Fruit fly (Drosophila melanogaster) whole organism, embryonic: Measurements from ENCODE around the gene pigs.

Experiments used
- CG11560 ChIP-seq: fragments of 200-800 bp; sonication (Bioruptor generic); IDR thresholded peaks from 3 replicates; pipeline ENCODE4 v1.3.6; 2022; ENCODE audit warnings: missing biosample characterization, missing genetic modification characterization
- CG12299 ChIP-seq: fragments of 200-800 bp; sonication (Bioruptor generic); optimal IDR thresholded peaks from 2 replicates; lab custom pipeline; 2018; ENCODE audit warnings: missing biosample characterization, mild to moderate bottlenecking, missing genetic modification characterization
- CG13775 ChIP-seq: fragments of 200-800 bp; sonication (Bioruptor generic); optimal IDR thresholded peaks from 3 replicates; lab custom pipeline; 2017; ENCODE audit warnings: missing biosample characterization, mild to moderate bottlenecking, missing genetic modification characterization
- CG14050 ChIP-seq: fragments of 200-800 bp; sonication (Bioruptor generic); IDR thresholded peaks from 3 replicates; pipeline ENCODE4 v1.3.6; 2022; ENCODE audit warnings: missing biosample characterization, missing genetic modification characterization
- CG14441 ChIP-seq: fragments of 200-800 bp; sonication (Bioruptor generic); IDR thresholded peaks from 2 replicates; pipeline ENCODE4 v1.3.6; 2022; ENCODE audit warnings: missing biosample characterization, missing genetic modification characterization
- CG16813 ChIP-seq: fragments of 200-800 bp; sonication (Bioruptor generic); IDR thresholded peaks from 3 replicates; pipeline ENCODE4 v1.3.6; 2022; ENCODE audit warnings: missing biosample characterization, missing genetic modification characterization; ENCODE audit not compliant: partially characterized antibody
- CG17328 ChIP-seq: fragments of 200-800 bp; sonication (Bioruptor generic); IDR thresholded peaks from 2 replicates; pipeline ENCODE4 v1.3.6; 2022; ENCODE audit warnings: missing biosample characterization, missing genetic modification characterization
- CG18619 ChIP-seq: fragments of 200-800 bp; sonication (Bioruptor generic); optimal IDR thresholded peaks from 3 replicates; lab custom pipeline; 2017; ENCODE audit warnings: missing biosample characterization, mild to moderate bottlenecking, missing genetic modification characterization
- CG32772 ChIP-seq: fragments of 200-800 bp; sonication (Bioruptor generic); IDR thresholded peaks from 2 replicates; pipeline ENCODE4 v1.3.6; 2022; ENCODE audit warnings: missing biosample characterization, missing genetic modification characterization
- CG34376 ChIP-seq: fragments of 200-800 bp; sonication (Bioruptor generic); optimal IDR thresholded peaks from 2 replicates; lab custom pipeline; 2018; ENCODE audit warnings: missing biosample characterization, mild to moderate bottlenecking, missing genetic modification characterization
- CG3838 ChIP-seq: fragments of 200-800 bp; sonication (Bioruptor generic); optimal IDR thresholded peaks from 3 replicates; lab custom pipeline; 2016; ENCODE audit warnings: missing biosample characterization, missing genetic modification characterization
- CG3995 ChIP-seq: fragments of 200-800 bp; sonication (Bioruptor generic); optimal IDR thresholded peaks from 3 replicates; lab custom pipeline; 2016; ENCODE audit warnings: missing biosample characterization, missing genetic modification characterization
- CG4328 ChIP-seq: fragments of 200-800 bp; sonication (Bioruptor generic); optimal IDR thresholded peaks from 3 replicates; lab custom pipeline; 2017; ENCODE audit warnings: missing biosample characterization, missing genetic modification reagents, missing genetic modification characterization
- CG7786 ChIP-seq: fragments of 200-800 bp; sonication (Bioruptor generic); optimal IDR thresholded peaks from 2 replicates; lab custom pipeline; 2016; ENCODE audit warnings: missing biosample characterization, missing genetic modification characterization
- CG8478 ChIP-seq: fragments of >200 bp; optimal IDR thresholded peaks from 2 replicates; lab custom pipeline; 2018
- CHES-1-like ChIP-seq: fragments of 200-800 bp; sonication (Bioruptor generic); optimal IDR thresholded peaks from 2 replicates; lab custom pipeline; 2016; ENCODE audit warnings: missing biosample characterization, missing genetic modification characterization
- Chrac-16 ChIP-seq: fragments of 200-800 bp; sonication (Bioruptor generic); optimal IDR thresholded peaks from 3 replicates; lab custom pipeline; 2016; ENCODE audit warnings: missing biosample characterization, missing genetic modification characterization
- CrebB ChIP-seq: fragments of 200-800 bp; sonication (Bioruptor generic); optimal IDR thresholded peaks from 3 replicates; lab custom pipeline; 2018; ENCODE audit warnings: missing biosample characterization, mild to moderate bottlenecking, missing genetic modification characterization
- Dll ChIP-seq: fragments of 200-800 bp; sonication (Bioruptor generic); IDR thresholded peaks from 4 replicates; pipeline ENCODE4 v1.3.6; 2022; ENCODE audit warnings: missing biosample characterization, missing genetic modification characterization; ENCODE audit not compliant: partially characterized antibody
- Dp ChIP-seq: fragments of 200-800 bp; sonication (Bioruptor generic); optimal IDR thresholded peaks from 2 replicates; lab custom pipeline; 2018; ENCODE audit warnings: missing biosample characterization, mild to moderate bottlenecking, missing genetic modification characterization, moderate library complexity
- Dref ChIP-seq: fragments of 200-800 bp; sonication (Bioruptor generic); IDR thresholded peaks from 2 replicates; pipeline ENCODE4 v1.3.6; 2022; ENCODE audit warnings: missing biosample characterization, missing genetic modification characterization
- Hand ChIP-seq: fragments of 200-800 bp; sonication (Bioruptor generic); optimal IDR thresholded peaks from 2 replicates; lab custom pipeline; 2017; ENCODE audit warnings: mild to moderate bottlenecking, missing biosample characterization, missing genetic modification reagents, missing genetic modification characterization
- Hr51 ChIP-seq, 2 experiments: fragments of 200-800 bp; sonication (Bioruptor generic); optimal IDR thresholded peaks; 2 replicates in 1 of 2; 3 replicates in 1 of 2; lab custom pipeline; 2016 to 2018; ENCODE audit warnings: missing biosample characterization in 2 of 2, missing genetic modification characterization in 2 of 2, mild to moderate bottlenecking in 1 of 2, moderate library complexity in 1 of 2
- Ravus ChIP-seq: fragments of 200-800 bp; sonication (Bioruptor generic); IDR thresholded peaks from 2 replicates; pipeline ENCODE4 v1.3.6; 2022; ENCODE audit warnings: missing biosample characterization, missing genetic modification characterization
- Xbp1 ChIP-seq: fragments of 200-800 bp; sonication (Bioruptor generic); optimal IDR thresholded peaks from 3 replicates; lab custom pipeline; 2016; ENCODE audit warnings: missing biosample characterization, mild to moderate bottlenecking, missing genetic modification characterization
- ab ChIP-seq: fragments of 200-800 bp; sonication (Bioruptor generic); optimal IDR thresholded peaks from 2 replicates; lab custom pipeline; 2016; ENCODE audit warnings: missing biosample characterization, missing genetic modification characterization
- ato ChIP-seq: fragments of 200-800 bp; sonication (Bioruptor generic); IDR thresholded peaks from 2 replicates; pipeline ENCODE4 v1.3.6; 2022; ENCODE audit warnings: missing biosample characterization, missing genetic modification characterization; ENCODE audit not compliant: partially characterized antibody
- bbx ChIP-seq: fragments of 200-800 bp; sonication (Bioruptor generic); IDR thresholded peaks from 2 replicates; pipeline ENCODE4 v1.3.6; 2022; ENCODE audit warnings: missing biosample characterization, missing genetic modification characterization; ENCODE audit not compliant: partially characterized antibody
- bigmax ChIP-seq: fragments of 200-800 bp; sonication (Bioruptor generic); optimal IDR thresholded peaks from 2 replicates; lab custom pipeline; 2018; ENCODE audit warnings: missing biosample characterization, mild to moderate bottlenecking, missing genetic modification characterization
- cg ChIP-seq: fragments of 200-800 bp; sonication (Bioruptor generic); optimal IDR thresholded peaks from 3 replicates; lab custom pipeline; 2019; ENCODE audit warnings: missing biosample characterization, mild to moderate bottlenecking, missing genetic modification characterization, moderate library complexity
- disco-r ChIP-seq: fragments of 200-800 bp; sonication (Bioruptor generic); optimal IDR thresholded peaks from 2 replicates; lab custom pipeline; 2016; ENCODE audit warnings: missing biosample characterization, missing genetic modification characterization
- dysf ChIP-seq: fragments of 200-800 bp; sonication (Bioruptor generic); IDR thresholded peaks from 3 replicates; pipeline ENCODE4 v1.3.6; 2022; ENCODE audit warnings: missing biosample characterization, missing genetic modification characterization
- gfzf ChIP-seq: fragments of 200-800 bp; sonication (Bioruptor generic); optimal IDR thresholded peaks from 2 replicates; lab custom pipeline; 2016; ENCODE audit warnings: missing biosample characterization, mild to moderate bottlenecking, missing genetic modification characterization, moderate library complexity
- grau ChIP-seq: fragments of 200-800 bp; optimal IDR thresholded peaks from 3 replicates; lab custom pipeline; 2019; ENCODE audit warnings: missing biosample characterization, mild to moderate bottlenecking, missing genetic modification characterization, moderate library complexity
- gro ChIP-seq: fragments of 200-800 bp; sonication (Bioruptor generic); optimal IDR thresholded peaks from 2 replicates; lab custom pipeline; 2016; ENCODE audit warnings: missing biosample characterization, missing genetic modification characterization
- gsb ChIP-seq: fragments of 200-800 bp; sonication (Bioruptor generic); IDR thresholded peaks from 2 replicates; pipeline ENCODE4 v1.3.6; 2022; ENCODE audit warnings: missing biosample characterization, missing genetic modification characterization
- jing ChIP-seq: fragments of 200-800 bp; sonication (Bioruptor generic); optimal IDR thresholded peaks from 2 replicates; lab custom pipeline; 2018; ENCODE audit warnings: missing biosample characterization, mild to moderate bottlenecking, missing genetic modification characterization
- kni ChIP-seq: fragments of 200-800 bp; sonication (Bioruptor generic); optimal IDR thresholded peaks from 3 replicates; lab custom pipeline; 2017; ENCODE audit warnings: mild to moderate bottlenecking, missing biosample characterization, missing genetic modification reagents, missing genetic modification characterization
- org-1 ChIP-seq: fragments of 200-800 bp; sonication (Bioruptor generic); optimal IDR thresholded peaks from 2 replicates; lab custom pipeline; 2017; ENCODE audit warnings: missing biosample characterization, missing genetic modification characterization
- p53 ChIP-seq: fragments of 200-800 bp; sonication (Bioruptor generic); optimal IDR thresholded peaks from 2 replicates; lab custom pipeline; 2016; ENCODE audit warnings: missing biosample characterization, missing genetic modification characterization
- prd ChIP-seq, 3 experiments: fragments of >200 bp in 2 of 3; fragments of 200-800 bp in 1 of 3; sonication (Bioruptor generic) in 1 of 3; optimal IDR thresholded peaks in 2 of 3; IDR thresholded peaks in 1 of 3; 2 replicates in 2 of 3; 3 replicates in 1 of 3; pipeline versions ENCODE4 v1.3.6 to Lab custom; 2017 to 2022; ENCODE audit warnings: missing biosample characterization in 1 of 3, missing genetic modification characterization in 1 of 3
- pros ChIP-seq: fragments of 200-800 bp; sonication (Bioruptor generic); optimal IDR thresholded peaks from 3 replicates; lab custom pipeline; 2019; ENCODE audit warnings: missing biosample characterization, mild to moderate bottlenecking, missing genetic modification characterization, moderate library complexity
- sens-2 ChIP-seq: fragments of 200-800 bp; sonication (Bioruptor generic); IDR thresholded peaks from 2 replicates; pipeline ENCODE4 v1.3.6; 2022; ENCODE audit warnings: missing biosample characterization, missing genetic modification characterization
- sob ChIP-seq: fragments of 200-800 bp; sonication (Bioruptor generic); IDR thresholded peaks from 2 replicates; pipeline ENCODE4 v1.3.6; 2022; ENCODE audit warnings: missing biosample characterization, missing genetic modification characterization
- tin ChIP-seq: fragments of 200-800 bp; sonication (Bioruptor generic); optimal IDR thresholded peaks from 3 replicates; lab custom pipeline; 2016; ENCODE audit warnings: missing biosample characterization, missing genetic modification characterization
- tna ChIP-seq: fragments of 200-800 bp; sonication (Bioruptor generic); IDR thresholded peaks from 2 replicates; pipeline ENCODE4 v1.3.6; 2022; ENCODE audit warnings: missing biosample characterization, missing genetic modification characterization; ENCODE audit not compliant: partially characterized antibody
- toy ChIP-seq: fragments of 200-800 bp; sonication (Bioruptor generic); IDR thresholded peaks from 2 replicates; pipeline ENCODE4 v1.3.6; 2022; ENCODE audit warnings: missing biosample characterization, missing genetic modification characterization
- tx ChIP-seq: fragments of 200-800 bp; sonication (Bioruptor generic); optimal IDR thresholded peaks from 2 replicates; lab custom pipeline; 2016; ENCODE audit warnings: missing biosample characterization, missing genetic modification characterization
- vvl ChIP-seq: fragments of 200-800 bp; sonication (Bioruptor generic); IDR thresholded peaks from 2 replicates; pipeline ENCODE4 v1.3.6; 2022; ENCODE audit warnings: missing biosample characterization, missing genetic modification characterization
- zen ChIP-seq: fragments of 200-800 bp; sonication (Bioruptor generic); optimal IDR thresholded peaks from 3 replicates; lab custom pipeline; 2018; ENCODE audit warnings: missing biosample characterization, mild to moderate bottlenecking, missing genetic modification characterization, moderate library complexity

Gene pigs

dm6 chrX:6677826-6678489, 78.1 kb downstream of the pigs start, which contains the start of gene Fum1 (continued):
- TF ChIP-seq p53 (GFP tag; lab: Kevin White, UChicago) (no peak), ab (GFP tag; lab: Kevin White, UChicago) (no peak), CG12299 (tag; lab: Kevin White, UChicago) (peak; percentile 25), CG34376 (GFP tag; lab: Kevin White, UChicago) (peak; percentile 40), Hr51 (GFP tag; optimal IDR thresholded peaks at IDR 0.05; lab: Kevin White, UChicago) (no peak), cg (GFP tag; lab: Kevin White, UChicago) (no peak), disco-r (GFP tag; lab: Kevin White, UChicago) (no peak), org-1 (GFP tag; lab: Kevin White, UChicago) (no peak), CrebB (tag; lab: Kevin White, UChicago) (no peak), CHES-1-like (peak; percentile 36), sob (GFP tag; lab: Robert Waterston, UW) (no peak), CG18619 (GFP tag; lab: Kevin White, UChicago) (no peak), Dref (GFP tag; lab: Robert Waterston, UW) (peak; percentile 74), pros (GFP tag; lab: Kevin White, UChicago) (no peak), CG14441 (GFP tag; lab: Robert Waterston, UW) (no peak), kni (GFP tag; lab: Kevin White, UChicago) (no peak), CG11560 (tag; lab: Robert Waterston, UW) (0 out of 3 replicates have a peak, but pooled peaks have one; percentile 11), toy (GFP tag; lab: Robert Waterston, UW) (no peak), grau (tag; lab: Kevin White, UChicago) (peak; percentile 38), CG13775 (GFP tag; lab: Kevin White, UChicago) (no peak), jing (GFP tag; lab: Kevin White, UChicago) (no peak), zen (tag; lab: Kevin White, UChicago) (no peak), Dp (GFP tag; lab: Kevin White, UChicago) (peak; percentile 53), CG8478 (lab: Kevin White, UChicago) (no peak), CG32772 (GFP tag; lab: Robert Waterston, UW) (no peak), CG4328 (no peak), CG14050 (GFP tag; lab: Robert Waterston, UW) (no peak), gsb (GFP tag; lab: Robert Waterston, UW) (no peak), vvl (no peak), tx (GFP tag; lab: Kevin White, UChicago) (no peak), gfzf (GFP tag; lab: Kevin White, UChicago) (peak; percentile 31), gro (GFP tag; lab: Kevin White, UChicago) (peak; percentile 53), ato (GFP tag; lab: Robert Waterston, UW) (peak; percentile 57; the same call in 1 of the 2 replicates), Ravus (GFP tag; lab: Robert Waterston, UW) (no peak), CG3838 (GFP tag; lab: Kevin White, UChicago) (no peak), Chrac-16 (peak; percentile 13), tna (peak; percentile 69), CG3995 (GFP tag; lab: Kevin White, UChicago) (peak; percentile 36), CG17328 (GFP tag; lab: Robert Waterston, UW) (no peak), Dll (GFP tag; lab: Robert Waterston, UW) (peak; percentile 96), tin (GFP tag; lab: Kevin White, UChicago) (no peak), Xbp1 (GFP tag; lab: Kevin White, UChicago) (peak; percentile 11), bigmax (GFP tag; lab: Kevin White, UChicago) (no peak), dysf (GFP tag; lab: Robert Waterston, UW) (no peak), CG7786 (GFP tag; lab: Kevin White, UChicago) (peak; percentile 25), sens-2 (no peak), prd (optimal IDR thresholded peaks at IDR 0.05; lab: Kevin White, UChicago) (no peak), prd (GFP tag; IDR thresholded peaks at IDR 0.05; lab: Robert Waterston, UW) (no peak), bbx (GFP tag; lab: Robert Waterston, UW) (peak; percentile 84), CG16813 (GFP tag; lab: Robert Waterston, UW) (peak; percentile 94), Hand (GFP tag; lab: Kevin White, UChicago) (no peak)
